Worm (Caenorhabditis elegans): ENCODE data around the gene Y39B6A.29.

DNA sequence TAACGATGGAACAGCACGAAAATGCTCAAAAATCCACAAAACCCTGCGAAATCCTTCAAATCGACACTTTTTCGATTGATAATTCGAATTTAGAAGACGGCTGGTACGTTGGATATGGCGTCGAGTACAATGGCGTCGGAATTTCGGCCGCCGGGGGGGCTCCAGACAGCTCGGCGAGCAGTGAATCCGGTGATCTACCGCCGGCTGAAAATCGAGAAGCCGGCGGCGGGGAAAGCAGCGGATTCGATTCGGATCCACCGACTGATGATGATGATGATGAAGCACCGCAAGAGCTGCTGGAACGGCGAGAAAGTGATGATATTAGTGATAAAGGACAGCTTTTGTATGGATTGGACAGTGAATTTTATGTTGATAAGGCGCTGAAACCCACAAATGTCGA lies 33.6 kb downstream of the Y39B6A.29 start:
- TF ChIP-seq hlh-8 (tag; optimal IDR thresholded peaks at IDR 0.05) (no peak), hlh-30 (tag; optimal IDR thresholded peaks at IDR 0.05; ENCODE audit: insufficient read depth) (no peak), pqm-1 (tag; optimal IDR thresholded peaks at IDR 0.05) (no peak), odd-2 (tag; optimal IDR thresholded peaks at IDR 0.05) (no peak), elt-2 (tag; optimal IDR thresholded peaks at IDR 0.05) (no peak), sox-4 (tag; optimal IDR thresholded peaks at IDR 0.05) (no peak)

Measured in whole organism, late embryonic.